Fruit fly (Drosophila melanogaster): Measurements from ENCODE around the gene CG42780.
A peak's percentile ranks its signal among the peaks of the same experiment; 100 is the strongest.

The CG42780 gene

DNA sequence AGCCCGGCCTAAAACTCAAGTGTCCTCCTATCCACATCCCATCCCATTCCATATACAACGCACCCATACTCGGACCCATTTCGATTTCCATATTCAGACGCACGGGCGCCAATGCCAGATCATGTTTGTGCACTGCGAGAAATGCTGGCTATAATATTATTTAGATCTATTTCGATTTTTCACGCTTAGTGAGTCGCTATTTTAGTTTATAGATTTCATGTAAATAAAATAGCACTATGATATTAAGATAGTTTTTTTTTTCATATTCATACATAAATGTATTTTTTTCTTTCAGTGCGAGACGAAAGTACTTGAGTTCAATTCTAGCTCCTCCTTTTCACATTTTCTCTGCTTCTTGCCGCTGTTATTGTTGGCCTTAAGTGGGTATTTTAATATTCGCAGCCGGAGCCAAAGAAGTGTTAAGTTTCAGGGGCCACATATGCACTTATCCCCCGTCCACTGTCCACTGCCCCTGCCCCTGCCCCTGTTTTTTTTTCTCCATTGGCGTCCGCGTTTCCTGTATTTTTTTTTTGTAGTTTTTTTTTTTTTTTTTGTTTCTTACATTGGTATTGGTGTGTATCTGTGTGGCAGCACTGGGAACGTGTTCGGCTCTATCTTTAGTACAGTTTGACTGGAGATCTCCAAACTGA, 40.0 kb downstream of the CG42780 start (continued):
- TF ChIP-seq bowl (GFP tag; IDR thresholded peaks at IDR 0.05) (no peak), nom (GFP tag; optimal IDR thresholded peaks at IDR 0.05) (peak; percentile 92), Spps (tag; optimal IDR thresholded peaks at IDR 0.05) (peak; percentile 80), CG16779 (GFP tag; IDR thresholded peaks at IDR 0.05) (no peak), CG16863 (GFP tag; optimal IDR thresholded peaks at IDR 0.05) (peak; percentile 60), HmgD (GFP tag; optimal IDR thresholded peaks at IDR 0.05) (no peak), tin (GFP tag; optimal IDR thresholded peaks at IDR 0.05) (peak; percentile 88), fd96Cb (tag; optimal IDR thresholded peaks at IDR 0.05) (peak; percentile 83), gsb (GFP tag; IDR thresholded peaks at IDR 0.05) (no peak), YL-1 (GFP tag; optimal IDR thresholded peaks at IDR 0.05) (no peak), CG11093 (GFP tag; IDR thresholded peaks at IDR 0.05) (0 out of 3 replicates have a peak, but pooled peaks have one; percentile 47), pzg (GFP tag; optimal IDR thresholded peaks at IDR 0.05) (no peak), CG15696 (tag; optimal IDR thresholded peaks at IDR 0.05) (peak; percentile 97), ssp (GFP tag; IDR thresholded peaks at IDR 0.05) (peak; percentile 63), gfzf (GFP tag; optimal IDR thresholded peaks at IDR 0.05) (no peak), CG9932 (GFP tag; IDR thresholded peaks at IDR 0.05) (no peak), CG13775 (GFP tag; optimal IDR thresholded peaks at IDR 0.05) (peak; percentile 77), pnt (GFP tag; optimal IDR thresholded peaks at IDR 0.05) (peak; percentile 46), lab (GFP tag; optimal IDR thresholded peaks at IDR 0.05) (peak; percentile 54), Sin3A (optimal IDR thresholded peaks at IDR 0.05) (no peak), CG17612 (GFP tag; IDR thresholded peaks at IDR 0.05) (no peak), CG31224 (GFP tag; IDR thresholded peaks at IDR 0.05) (peak; percentile 41), CHES-1-like (GFP tag; optimal IDR thresholded peaks at IDR 0.05) (no peak), gce (GFP tag; IDR thresholded peaks at IDR 0.05) (0 out of 3 replicates have a peak, but pooled peaks have one; percentile 45), fru (optimal IDR thresholded peaks at IDR 0.05) (no peak), Atf-2 (GFP tag; optimal IDR thresholded peaks at IDR 0.05) (peak; percentile 31), Dref (GFP tag; IDR thresholded peaks at IDR 0.05) (no peak), grau (tag; optimal IDR thresholded peaks at IDR 0.05) (peak; percentile 69), sna (GFP tag; IDR thresholded peaks at IDR 0.05; ENCODE audit: partially characterized antibody) (no peak), CG14050 (GFP tag; IDR thresholded peaks at IDR 0.05) (peak; percentile 30; the same call in 2 of the 3 replicates), az2 (GFP tag; optimal IDR thresholded peaks at IDR 0.05) (peak; percentile 82), gt (GFP tag; IDR thresholded peaks at IDR 0.05) (peak; percentile 64), Ets97D (GFP tag; optimal IDR thresholded peaks at IDR 0.05) (peak; percentile 25), ranshi (GFP tag; IDR thresholded peaks at IDR 0.05) (peak; percentile 54; the same call in 1 of the 2 replicates), Dp (GFP tag; optimal IDR thresholded peaks at IDR 0.05) (no peak), CG3995 (GFP tag; optimal IDR thresholded peaks at IDR 0.05) (no peak), CG3847 (GFP tag; IDR thresholded peaks at IDR 0.05) (peak; percentile 55), p53 (GFP tag; optimal IDR thresholded peaks at IDR 0.05) (no peak), gem (tag; optimal IDR thresholded peaks at IDR 0.05) (peak; percentile 90), Bdp1 (GFP tag; optimal IDR thresholded peaks at IDR 0.05) (peak; percentile 41), Adf1 (GFP tag; IDR thresholded peaks at IDR 0.05) (no peak), sd (tag; optimal IDR thresholded peaks at IDR 0.05) (peak; percentile 7), scrt (GFP tag; optimal IDR thresholded peaks at IDR 0.05) (peak; percentile 29), CG5245 (GFP tag; optimal IDR thresholded peaks at IDR 0.05) (peak; percentile 61), CG17186 (GFP tag; optimal IDR thresholded peaks at IDR 0.05) (no peak), Ets65A (GFP tag) (peak; percentile 92), CG7745 (tag; optimal IDR thresholded peaks at IDR 0.05) (peak; percentile 55), bab2 (GFP tag; optimal IDR thresholded peaks at IDR 0.05) (peak; percentile 52), Optix (GFP tag; IDR thresholded peaks at IDR 0.05) (peak; percentile 39; the same call in 1 of the 3 replicates), CG1602 (GFP tag; optimal IDR thresholded peaks at IDR 0.05) (peak; percentile 80), Dip2 (GFP tag; IDR thresholded peaks at IDR 0.05) (no peak), MESR4 (GFP tag; optimal IDR thresholded peaks at IDR 0.05) (no peak)
